Worm (Caenorhabditis elegans) whole organism, L1 larva: ENCODE results near the gene nlp-50.

Experiments used
- C04F5.9 ChIP-seq: sonication (generic microtip); optimal IDR thresholded peaks from 2 replicates; lab custom pipeline; 2016; ENCODE audit warnings: missing genetic modification characterization, missing compliant biosample characterization
- C16A3.4 ChIP-seq: fragments of 150-350 bp; optimal IDR thresholded peaks from 2 replicates; lab custom pipeline; 2014; ENCODE audit warnings: missing biosample characterization, missing genetic modification characterization
- C34B4.2 ChIP-seq: sonication (generic microtip); optimal IDR thresholded peaks from 2 replicates; lab custom pipeline; 2017; ENCODE audit warnings: mild to moderate bottlenecking, missing genetic modification characterization, missing compliant biosample characterization
- aha-1 ChIP-seq: fragments of 150-350 bp; optimal IDR thresholded peaks from 2 replicates; lab custom pipeline; 2014; ENCODE audit warnings: missing biosample characterization, missing genetic modification characterization
- aly-2 ChIP-seq: fragments of 150-350 bp; optimal IDR thresholded peaks from 2 replicates; lab custom pipeline; 2014; ENCODE audit warnings: missing biosample characterization, missing genetic modification characterization
- ceh-88 ChIP-seq: fragments of 200-800 bp; sonication (Bioruptor generic); IDR thresholded peaks from 2 replicates; pipeline ENCODE4 v1.3.6; 2022; ENCODE audit warnings: missing genetic modification characterization, missing compliant biosample characterization
- dsc-1 ChIP-seq: sonication (generic microtip); optimal IDR thresholded peaks from 2 replicates; lab custom pipeline; 2016; ENCODE audit warnings: mild to moderate bottlenecking, missing genetic modification characterization, missing compliant biosample characterization
- efl-1 ChIP-seq, 4 experiments: fragments of 150-350 bp; optimal IDR thresholded peaks in 3 of 4; peaks in 1 of 4; 1 replicate in 1 of 4; 2 replicates in 3 of 4; lab custom pipeline; 2014; ENCODE audit warnings: missing biosample characterization in 2 of 4, missing genetic modification characterization in 2 of 4, missing genetic modification reagents in 2 of 4
- egl-13 ChIP-seq: sonication (generic microtip); optimal IDR thresholded peaks from 2 replicates; lab custom pipeline; 2016; ENCODE audit warnings: missing genotype, missing genetic modification reagents, missing genetic modification characterization, missing compliant biosample characterization
- elt-2 ChIP-seq: sonication (generic microtip); optimal IDR thresholded peaks from 2 replicates; lab custom pipeline; 2016; ENCODE audit warnings: missing genetic modification characterization, mild to moderate bottlenecking, inconsistent platforms, missing compliant biosample characterization, missing genetic modification reagents
- fkh-4 ChIP-seq: sonication (generic microtip); optimal IDR thresholded peaks from 2 replicates; lab custom pipeline; 2016; ENCODE audit warnings: missing compliant biosample characterization, missing genetic modification characterization, borderline replicate concordance
- fkh-8 ChIP-seq: sonication (generic microtip); optimal IDR thresholded peaks from 2 replicates; lab custom pipeline; 2016; ENCODE audit warnings: mild to moderate bottlenecking, missing genetic modification characterization, missing compliant biosample characterization
- fos-1 ChIP-seq: fragments of 150-350 bp; optimal IDR thresholded peaks from 2 replicates; lab custom pipeline; 2014; ENCODE audit warnings: missing biosample characterization, missing genetic modification characterization
- lin-13 ChIP-seq: fragments of 150-350 bp; optimal IDR thresholded peaks from 2 replicates; lab custom pipeline; 2014; ENCODE audit warnings: missing biosample characterization, missing genetic modification reagents, missing genetic modification characterization
- lin-14 ChIP-seq: fragments of 200-800 bp; sonication (Bioruptor generic); optimal IDR thresholded peaks from 2 replicates; lab custom pipeline; 2018; ENCODE audit warnings: mild to moderate bottlenecking, missing genetic modification characterization, moderate library complexity, missing compliant biosample characterization
- lin-15B ChIP-seq: fragments of 150-350 bp; sonication (generic microtip); optimal IDR thresholded peaks from 3 replicates; lab custom pipeline; 2014; ENCODE audit warnings: missing biosample characterization, missing genetic modification characterization
- lin-39 ChIP-seq: fragments of 150-350 bp; optimal IDR thresholded peaks from 2 replicates; lab custom pipeline; 2014; ENCODE audit warnings: missing biosample characterization, missing genetic modification reagents, missing genetic modification characterization
- lsy-2 ChIP-seq, 2 experiments: fragments of 150-350 bp; optimal IDR thresholded peaks; 2 replicates each; lab custom pipeline; 2014; ENCODE audit warnings: missing biosample characterization in 2 of 2, missing genetic modification characterization in 2 of 2
- mab-9 ChIP-seq: fragments of 200-800 bp; sonication (Bioruptor generic); IDR thresholded peaks from 2 replicates; pipeline ENCODE4 v1.3.6; 2022; ENCODE audit warnings: missing genetic modification reagents, missing genetic modification characterization, missing compliant biosample characterization
- mep-1 ChIP-seq: fragments of 150-350 bp; optimal IDR thresholded peaks from 2 replicates; lab custom pipeline; 2014; ENCODE audit warnings: missing biosample characterization, missing genetic modification characterization
- nhr-11 ChIP-seq: fragments of 150-350 bp; optimal IDR thresholded peaks from 2 replicates; lab custom pipeline; 2014; ENCODE audit warnings: missing biosample characterization, missing genetic modification characterization
- nhr-20 ChIP-seq: sonication (generic microtip); optimal IDR thresholded peaks from 2 replicates; lab custom pipeline; 2016; ENCODE audit warnings: mild to moderate bottlenecking, missing genetic modification characterization, missing compliant biosample characterization
- nhr-28 ChIP-seq: fragments of 150-350 bp; optimal IDR thresholded peaks from 2 replicates; lab custom pipeline; 2014; ENCODE audit warnings: missing biosample characterization, missing genetic modification characterization
- nhr-47 ChIP-seq: sonication (generic microtip); optimal IDR thresholded peaks from 2 replicates; lab custom pipeline; 2016; ENCODE audit warnings: mild to moderate bottlenecking, missing genetic modification characterization, moderate library complexity, missing compliant biosample characterization
- nhr-71 ChIP-seq: sonication (generic microtip); optimal IDR thresholded peaks from 2 replicates; lab custom pipeline; 2016; ENCODE audit warnings: mild to moderate bottlenecking, missing genetic modification characterization, moderate library complexity, missing compliant biosample characterization
- pag-3 ChIP-seq: sonication (generic microtip); optimal IDR thresholded peaks from 2 replicates; lab custom pipeline; 2017; ENCODE audit warnings: missing genetic modification characterization, mild to moderate bottlenecking, missing compliant biosample characterization, antibody characterized with exemption, borderline replicate concordance; ENCODE audit not compliant: insufficient read depth
- pax-3 ChIP-seq: fragments of 200-800 bp; sonication (Bioruptor generic); optimal IDR thresholded peaks from 2 replicates; lab custom pipeline; 2018; ENCODE audit warnings: mild to moderate bottlenecking, missing genetic modification characterization, moderate library complexity, missing compliant biosample characterization
- snpc-4 ChIP-seq: fragments of 150-350 bp; optimal IDR thresholded peaks from 2 replicates; lab custom pipeline; 2014; ENCODE audit warnings: missing biosample characterization, missing genetic modification characterization
- sox-4 ChIP-seq: sonication (generic microtip); optimal IDR thresholded peaks from 2 replicates; lab custom pipeline; 2016; ENCODE audit warnings: missing genetic modification characterization, missing compliant biosample characterization
- sup-37 ChIP-seq: fragments of 200-800 bp; sonication (Bioruptor generic); optimal IDR thresholded peaks from 2 replicates; lab custom pipeline; 2018; ENCODE audit warnings: mild to moderate bottlenecking, missing genetic modification characterization, missing compliant biosample characterization
- tbx-2 ChIP-seq: sonication (generic microtip); optimal IDR thresholded peaks from 2 replicates; lab custom pipeline; 2016; ENCODE audit warnings: missing genetic modification characterization, missing compliant biosample characterization
- tlp-1 ChIP-seq: fragments of 150-350 bp; optimal IDR thresholded peaks from 2 replicates; lab custom pipeline; 2014; ENCODE audit warnings: missing biosample characterization, missing genetic modification characterization
- unc-62 ChIP-seq: fragments of 150-350 bp; optimal IDR thresholded peaks from 2 replicates; lab custom pipeline; 2014; ENCODE audit warnings: missing biosample characterization, missing genetic modification reagents, missing genetic modification characterization
- unc-98 ChIP-seq: fragments of 200-800 bp; sonication (Bioruptor generic); IDR thresholded peaks from 2 replicates; pipeline ENCODE4 v1.3.6; 2022; ENCODE audit warnings: missing genetic modification characterization, missing compliant biosample characterization
- xbp-1 ChIP-seq: sonication (generic microtip); optimal IDR thresholded peaks from 2 replicates; lab custom pipeline; 2016; ENCODE audit warnings: missing genetic modification characterization, missing compliant biosample characterization
- zip-4 ChIP-seq: fragments of 200-800 bp; sonication (Bioruptor generic); optimal IDR thresholded peaks from 2 replicates; lab custom pipeline; 2018; ENCODE audit warnings: mild to moderate bottlenecking, missing genetic modification characterization, moderate library complexity, missing compliant biosample characterization

The nlp-50 gene

DNA sequence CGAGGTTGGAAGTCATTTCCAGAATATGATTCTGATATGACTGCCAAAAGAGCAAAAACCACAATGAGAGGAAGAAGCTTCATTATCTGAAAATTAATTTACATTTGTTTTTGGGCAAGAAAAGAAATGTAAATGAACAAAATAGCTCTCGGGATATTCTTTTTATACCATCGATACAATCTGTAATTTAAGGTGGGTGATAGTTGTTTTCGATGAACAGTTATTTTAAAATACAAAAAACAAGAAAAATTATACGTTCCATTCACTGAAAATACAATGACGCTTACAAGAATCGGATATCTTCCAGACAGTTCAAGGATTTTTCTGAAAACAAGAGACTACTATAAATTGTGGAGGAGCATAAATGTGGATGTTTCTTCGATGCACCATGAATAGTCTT lies 20.2 kb upstream of the nlp-50 start, which contains the start of gene ins-15:
Gene ins-15 (minus strand): TSS at position 101 of the 400 bp plus-strand sequence.
- no peak for TF ChIP-seq xbp-1 (tag; lab: Kevin White, UChicago)
- no peak for TF ChIP-seq efl-1 (optimal IDR thresholded peaks at IDR 0.05; lab: Kevin White, UChicago)
- peak in 1 of 2 experiments; percentile 12 for TF ChIP-seq efl-1 (GFP tag; optimal IDR thresholded peaks at IDR 0.05 in 1 of 2; lab: Kevin White, UChicago)

DNA sequence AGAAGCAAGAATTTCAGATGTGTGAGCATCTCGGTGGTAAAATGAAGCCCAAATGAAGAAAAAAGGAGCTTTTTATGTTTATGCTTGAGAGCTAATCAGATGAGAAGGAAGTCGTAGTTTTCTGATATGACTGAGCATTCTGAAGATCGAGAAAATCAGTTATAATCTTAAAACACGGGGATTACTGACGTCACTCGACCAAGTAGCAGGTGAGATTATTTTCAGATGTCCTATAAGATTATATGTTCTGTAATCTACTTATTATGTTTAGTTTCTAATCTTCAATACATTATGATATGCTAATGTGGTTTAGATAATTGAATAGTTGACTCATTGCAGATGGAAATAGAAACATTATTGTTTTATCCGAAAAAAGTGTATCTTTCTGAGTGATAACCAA lies 19.1 kb upstream of the nlp-50 start, which contains the start of gene ins-14:
Gene ins-14 (minus strand): TSS at position 32 of the 400 bp plus-strand sequence.
- TF ChIP-seq efl-1 (optimal IDR thresholded peaks at IDR 0.05; lab: Kevin White, UChicago) (no peak), efl-1 (GFP tag; optimal IDR thresholded peaks at IDR 0.05 in 1 of 2; lab: Kevin White, UChicago) (peak in 1 of 2 experiments; percentile 75), egl-13 (tag; lab: Kevin White, UChicago) (peak; percentile 60), tlp-1 (tag; lab: Kevin White, UChicago) (no peak), nhr-71 (tag; lab: Kevin White, UChicago) (peak; percentile 53), tbx-2 (tag; lab: Kevin White, UChicago) (no peak), nhr-47 (tag; lab: Kevin White, UChicago) (no peak), fos-1 (peak; percentile 33), sox-4 (tag; lab: Kevin White, UChicago) (peak; percentile 28), dsc-1 (tag; lab: Kevin White, UChicago) (peak; percentile 96), aha-1 (tag; lab: Kevin White, UChicago) (no peak), pax-3 (tag; lab: Kevin White, UChicago) (peak; percentile 50), C34B4.2 (tag; lab: Kevin White, UChicago) (no peak), fkh-8 (peak; percentile 80), unc-62 (GFP tag; lab: Kevin White, UChicago) (no peak), nhr-20 (tag; lab: Kevin White, UChicago) (peak; percentile 4), pag-3 (no peak)

DNA sequence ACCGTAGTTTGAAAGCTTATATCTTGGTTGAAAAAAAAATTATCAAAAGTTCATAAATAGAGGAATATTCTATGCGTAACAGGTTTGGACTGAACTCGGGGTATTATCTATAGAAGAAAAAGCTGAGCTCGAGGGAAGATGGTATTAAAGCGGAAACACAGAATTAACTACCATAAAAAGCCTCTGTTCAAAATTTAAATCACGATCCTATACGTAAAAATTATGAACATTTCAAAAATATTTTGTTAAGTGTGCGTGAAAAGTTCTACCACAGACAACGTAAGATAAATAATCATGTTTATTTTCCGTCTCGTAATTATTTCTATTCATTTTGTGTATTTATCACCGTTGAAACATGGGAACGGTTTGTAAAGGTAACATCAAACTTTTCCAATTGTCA lies 18.4 kb upstream of the nlp-50 start, which contains the start of gene F41G3.5:
Gene F41G3.5 (plus strand): TSS at position 301 of the 400 bp plus-strand sequence.
- TF ChIP-seq efl-1 (optimal IDR thresholded peaks at IDR 0.05; lab: Kevin White, UChicago) (no peak), efl-1 (GFP tag; optimal IDR thresholded peaks at IDR 0.05 in 1 of 2; lab: Kevin White, UChicago) (no peak), zip-4 (GFP tag; lab: Kevin White, UChicago) (no peak), lin-39 (tag; lab: Kevin White, UChicago) (no peak), mab-9 (no peak), fkh-4 (tag; lab: Kevin White, UChicago) (no peak), snpc-4 (no peak), nhr-11 (no peak), C16A3.4 (tag; lab: Kevin White, UChicago) (no peak), lin-15B (tag; lab: Kevin White, UChicago) (no peak), sup-37 (GFP tag; lab: Kevin White, UChicago) (no peak), lin-14 (GFP tag; lab: Kevin White, UChicago) (no peak), nhr-20 (tag; lab: Kevin White, UChicago) (no peak), elt-2 (tag; lab: Kevin White, UChicago) (no peak), lsy-2 (tag; optimal IDR thresholded peaks at IDR 0.05; lab: Kevin White, UChicago) (no peak)
- TF ChIP-seq, all 84 proteins: peak for 0

DNA sequence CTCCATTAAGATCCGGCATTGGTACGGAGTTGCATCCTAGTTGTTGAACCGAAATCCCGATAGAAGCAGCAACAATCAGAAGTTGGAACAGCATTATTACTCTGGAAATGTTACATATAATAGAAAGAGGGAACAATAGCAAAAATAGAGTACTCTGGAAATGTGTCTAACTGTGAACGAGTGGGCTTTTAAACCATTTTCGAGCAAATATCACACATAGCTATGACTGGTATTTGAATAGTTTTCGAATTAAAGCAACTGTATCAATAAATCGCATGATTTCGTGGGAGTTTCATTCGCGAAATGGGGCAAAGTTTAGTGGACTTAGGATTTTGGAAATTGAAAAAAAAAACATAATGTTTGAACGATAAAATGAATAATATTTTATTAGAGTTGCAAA lies 15.4 kb upstream of the nlp-50 start, which contains the start of gene F41G3.10:
Gene F41G3.10 (minus strand): TSS at position 101 of the 400 bp plus-strand sequence.
- TF ChIP-seq aly-2 (tag; lab: Kevin White, UChicago) (no peak), mep-1 (no peak), lin-13 (no peak), nhr-28 (tag; lab: Kevin White, UChicago) (no peak), ceh-88 (GFP tag; lab: Robert Waterston, UW) (no peak), unc-98 (GFP tag; lab: Robert Waterston, UW) (no peak), C04F5.9 (no peak)
- TF ChIP-seq, all 84 proteins: peak for 0
